Worm (Caenorhabditis elegans) whole organism, L4 larva: ENCODE measurements around the gene D1005.6.

Experiments used
- D1046.2 ChIP-seq: fragments of 200-800 bp; sonication (Bioruptor generic); IDR thresholded peaks from 2 replicates; pipeline ENCODE4 v1.3.6; 2022; ENCODE audit warnings: missing genetic modification characterization, missing compliant biosample characterization
- F37D6.2 ChIP-seq: sonication (generic microtip); optimal IDR thresholded peaks from 2 replicates; lab custom pipeline; 2016; ENCODE audit warnings: mild to moderate bottlenecking, missing genetic modification characterization, missing compliant biosample characterization
- R02D3.7 ChIP-seq: fragments of 150-350 bp; sonication (generic microtip); optimal IDR thresholded peaks from 3 replicates; lab custom pipeline; 2014; ENCODE audit warnings: missing biosample characterization, missing genetic modification characterization
- Y105C5A.15 ChIP-seq: fragments of 200-800 bp; sonication (Bioruptor generic); IDR thresholded peaks from 2 replicates; pipeline ENCODE4 v1.3.6; 2022; ENCODE audit warnings: missing genetic modification characterization, missing compliant biosample characterization
- Y48G9A.11 ChIP-seq: fragments of 200-800 bp; sonication (Bioruptor generic); IDR thresholded peaks from 2 replicates; pipeline ENCODE4 v1.3.6; 2022; ENCODE audit warnings: missing genetic modification reagents, missing genetic modification characterization, missing compliant biosample characterization
- Y5F2A.4 ChIP-seq: fragments of 200-800 bp; sonication (Bioruptor generic); optimal IDR thresholded peaks from 2 replicates; lab custom pipeline; 2018; ENCODE audit warnings: mild to moderate bottlenecking, missing genetic modification characterization, missing compliant biosample characterization
- Y75B8A.6 ChIP-seq: fragments of 200-800 bp; sonication (Bioruptor generic); IDR thresholded peaks from 2 replicates; pipeline ENCODE4 v1.3.6; 2022; ENCODE audit warnings: missing genetic modification reagents, missing genetic modification characterization, missing compliant biosample characterization
- aha-1 ChIP-seq: fragments of 150-350 bp; peaks from one replicate; lab custom pipeline; 2014; ENCODE audit warnings: missing biosample characterization, missing genetic modification characterization
- ceh-62 ChIP-seq: sonication (generic microtip); optimal IDR thresholded peaks from 2 replicates; lab custom pipeline; 2017; ENCODE audit warnings: missing biosample characterization, missing genetic modification characterization
- daf-16 ChIP-seq, 3 experiments: sonication (generic microtip); optimal IDR thresholded peaks; 2 replicates each; lab custom pipeline; 2016 to 2017; ENCODE audit warnings: missing genetic modification characterization in 3 of 3, missing genetic modification reagents in 3 of 3, mild to moderate bottlenecking in 2 of 3, missing compliant biosample characterization in 2 of 3, missing biosample characterization in 1 of 3, moderate library complexity in 1 of 3
- daf-19 ChIP-seq: fragments of 200-800 bp; sonication (Bioruptor generic); conservative IDR thresholded peaks from 2 replicates; pipeline ENCODE4 v1.3.6; 2022; ENCODE audit warnings: missing genetic modification characterization, missing compliant biosample characterization
- duxl-1 ChIP-seq: sonication (generic microtip); optimal IDR thresholded peaks from 2 replicates; lab custom pipeline; 2016; ENCODE audit warnings: mild to moderate bottlenecking, missing genetic modification characterization, moderate library complexity, missing compliant biosample characterization; ENCODE audit not compliant: poor library complexity
- hif-1 ChIP-seq, 2 experiments: sonication (generic microtip); optimal IDR thresholded peaks; 2 replicates each; lab custom pipeline; 2016 to 2017; ENCODE audit warnings: missing compliant biosample characterization in 2 of 2, missing genetic modification characterization in 2 of 2, missing genetic modification reagents in 2 of 2, missing genotype in 2 of 2, mild to moderate bottlenecking in 1 of 2
- hlh-30 ChIP-seq: sonication (generic microtip); optimal IDR thresholded peaks from 2 replicates; lab custom pipeline; 2017; ENCODE audit warnings: antibody characterized with exemption, mild to moderate bottlenecking, missing genetic modification characterization, missing compliant biosample characterization; ENCODE audit not compliant: insufficient read depth
- hmg-1.1 ChIP-seq: fragments of 200-800 bp; sonication (Bioruptor generic); IDR thresholded peaks from 2 replicates; pipeline ENCODE4 v1.3.6; 2022; ENCODE audit warnings: missing genetic modification reagents, missing genetic modification characterization, missing compliant biosample characterization
- lin-38 ChIP-seq: fragments of 200-800 bp; sonication (Bioruptor generic); IDR thresholded peaks from 2 replicates; pipeline ENCODE4 v1.3.6; 2022; ENCODE audit warnings: missing genetic modification reagents, missing genetic modification characterization, missing compliant biosample characterization
- mdl-1 ChIP-seq, 2 experiments: fragments of 150-350 bp in 1 of 2; sonication (generic microtip) in 1 of 2; optimal IDR thresholded peaks; 2 replicates each; lab custom pipeline; 2014 to 2017; ENCODE audit warnings: missing biosample characterization in 2 of 2, missing genetic modification characterization in 2 of 2
- mdt-29 ChIP-seq: fragments of 200-800 bp; sonication (Bioruptor generic); IDR thresholded peaks from 2 replicates; pipeline ENCODE4 v1.3.6; 2022; ENCODE audit warnings: missing genetic modification reagents, missing genetic modification characterization, missing compliant biosample characterization
- mep-1 ChIP-seq: fragments of 150-350 bp; sonication (generic microtip); optimal IDR thresholded peaks from 3 replicates; lab custom pipeline; 2014; ENCODE audit warnings: missing biosample characterization, missing genetic modification characterization
- mes-2 ChIP-seq: sonication (generic microtip); optimal IDR thresholded peaks from 2 replicates; lab custom pipeline; 2016; ENCODE audit warnings: missing genotype, mild to moderate bottlenecking, missing genetic modification characterization, missing compliant biosample characterization; ENCODE audit not compliant: poor library complexity, severe bottlenecking
- mxl-3 ChIP-seq: fragments of 200-800 bp; sonication (Bioruptor generic); optimal IDR thresholded peaks from 2 replicates; lab custom pipeline; 2018; ENCODE audit warnings: mild to moderate bottlenecking, missing genetic modification characterization, missing compliant biosample characterization
- nhr-102 ChIP-seq: sonication (generic microtip); optimal IDR thresholded peaks from 2 replicates; lab custom pipeline; 2016; ENCODE audit warnings: mild to moderate bottlenecking, missing genetic modification characterization, moderate library complexity, missing compliant biosample characterization
- nhr-11 ChIP-seq: fragments of 150-350 bp; optimal IDR thresholded peaks from 2 replicates; lab custom pipeline; 2014; ENCODE audit warnings: missing biosample characterization, missing genetic modification characterization
- nhr-77 ChIP-seq: fragments of 150-350 bp; optimal IDR thresholded peaks from 2 replicates; lab custom pipeline; 2014; ENCODE audit warnings: missing biosample characterization, missing genetic modification characterization
- rbr-2 ChIP-seq: sonication (generic microtip); optimal IDR thresholded peaks from 2 replicates; lab custom pipeline; 2016; ENCODE audit warnings: missing genotype, missing genetic modification characterization, missing compliant biosample characterization
- set-16 ChIP-seq: fragments of 200-800 bp; sonication (Bioruptor generic); IDR thresholded peaks from 2 replicates; pipeline ENCODE4 v1.3.6; 2022; ENCODE audit warnings: missing genetic modification reagents, missing genetic modification characterization, missing compliant biosample characterization
- tra-1 ChIP-seq: fragments of 200-800 bp; sonication (Bioruptor generic); IDR thresholded peaks from 2 replicates; pipeline ENCODE4 v1.3.6; 2022; ENCODE audit warnings: missing genetic modification reagents, missing genetic modification characterization, missing compliant biosample characterization
- unc-130 ChIP-seq: sonication (generic microtip); optimal IDR thresholded peaks from 2 replicates; lab custom pipeline; 2016; ENCODE audit warnings: missing genetic modification reagents, missing genetic modification characterization, missing compliant biosample characterization
- unc-39 ChIP-seq: sonication (generic microtip); optimal IDR thresholded peaks from 2 replicates; lab custom pipeline; 2017; ENCODE audit warnings: missing biosample characterization, missing genetic modification characterization
- unc-62 ChIP-seq, 3 experiments: fragments of 150-350 bp in 1 of 3; sonication (generic microtip); optimal IDR thresholded peaks in 2 of 3; peaks in 1 of 3; 1 replicate in 1 of 3; 2 replicates in 2 of 3; lab custom pipeline; 2014 to 2017; ENCODE audit warnings: missing biosample characterization in 3 of 3, missing genetic modification characterization in 3 of 3, missing genetic modification reagents in 3 of 3, missing genotype in 1 of 3
- vab-7 ChIP-seq: fragments of 200-800 bp; sonication (Bioruptor generic); IDR thresholded peaks from 2 replicates; pipeline ENCODE4 v1.3.6; 2022; ENCODE audit warnings: missing genetic modification reagents, missing genetic modification characterization, missing compliant biosample characterization
- ztf-11 ChIP-seq: fragments of 150-350 bp; optimal IDR thresholded peaks from 2 replicates; lab custom pipeline; 2014; ENCODE audit warnings: missing biosample characterization, missing genetic modification characterization

The D1005.6 gene

ce11 chrX:1443556-1444243 lies 20.9 kb downstream of the D1005.6 start:
- no peak for TF ChIP-seq Y48G9A.11 (GFP tag; lab: Robert Waterston, UW)
- TF ChIP-seq nhr-102 (tag; lab: Kevin White, UChicago), result peak; percentile 55
- TF ChIP-seq duxl-1 (tag; lab: Kevin White, UChicago), result peak; percentile 8
- TF ChIP-seq unc-130 (GFP tag; lab: Kevin White, UChicago), result no peak
- peak; percentile 68 for TF ChIP-seq aha-1
- TF ChIP-seq ztf-11 (tag; lab: Kevin White, UChicago), result no peak
- TF ChIP-seq nhr-77 (tag; lab: Kevin White, UChicago), result peak; percentile 61
- TF ChIP-seq daf-16 (GFP tag; optimal IDR thresholded peaks at IDR 0.05; lab: Kevin White, UChicago), result no peak
- peak; percentile 37 for TF ChIP-seq daf-16 (tag; optimal IDR thresholded peaks at IDR 0.05; lab: Kevin White, UChicago)
- peak in 1 of 2 experiments; percentile 89 for TF ChIP-seq unc-62 (GFP tag; optimal IDR thresholded peaks at IDR 0.05 in 1 of 2; lab: Kevin White, UChicago)
- no peak for TF ChIP-seq unc-62 (tag; optimal IDR thresholded peaks at IDR 0.05; lab: Kevin White, UChicago)
- no peak for TF ChIP-seq D1046.2 (GFP tag; lab: Robert Waterston, UW)
- peak; percentile 0 for TF ChIP-seq mep-1 (tag; lab: Kevin White, UChicago)
- peak in 1 of 2 experiments; percentile 17 for TF ChIP-seq hif-1 (tag; optimal IDR thresholded peaks at IDR 0.05; lab: Kevin White, UChicago)
- TF ChIP-seq R02D3.7, result no peak
- peak; percentile 10; the same call in 1 of the 2 replicates for TF ChIP-seq lin-38 (GFP tag; lab: Robert Waterston, UW)

ce11 chrX:1441602-1442183 lies 22.9 kb downstream of the D1005.6 start:
- TF ChIP-seq ceh-62 (tag; lab: Kevin White, UChicago) (no peak), unc-39 (tag; lab: Kevin White, UChicago) (no peak), mdl-1 (tag; optimal IDR thresholded peaks at IDR 0.05; lab: Kevin White, UChicago) (no peak), set-16 (GFP tag; lab: Robert Waterston, UW) (peak; percentile 93), aha-1 (peak; percentile 15)

ce11 chrX:1440161-1440560 lies 24.4 kb downstream of the D1005.6 start, which contains the start of gene sedl-1:
TSS of gene sedl-1 (minus strand) at chrX:1440261.
- TF ChIP-seq aha-1, result peak; percentile 24
- no peak for TF ChIP-seq tra-1 (GFP tag; lab: Robert Waterston, UW)
- TF ChIP-seq mxl-3 (GFP tag; lab: Kevin White, UChicago), result no peak

- TF ChIP-seq mep-1 (tag; lab: Kevin White, UChicago), result peak; percentile 28
- TF ChIP-seq hmg-1.1 (GFP tag; lab: Robert Waterston, UW), result 0 out of 2 replicates have a peak, but pooled peaks have one; percentile 25
- peak; percentile 69 for TF ChIP-seq F37D6.2
- TF ChIP-seq nhr-77 (tag; lab: Kevin White, UChicago), result no peak
- no peak for TF ChIP-seq Y75B8A.6 (GFP tag; lab: Robert Waterston, UW)
- peak in 1 of 2 experiments; percentile 53 for TF ChIP-seq mdl-1 (tag; optimal IDR thresholded peaks at IDR 0.05; lab: Kevin White, UChicago)
- TF ChIP-seq mes-2 (tag; lab: Kevin White, UChicago), result peak; percentile 32
- peak; percentile 52 for TF ChIP-seq hlh-30 (tag; lab: Kevin White, UChicago)
- TF ChIP-seq Y105C5A.15 (GFP tag; lab: Robert Waterston, UW), result 0 out of 2 replicates have a peak, but pooled peaks have one; percentile 22
- TF ChIP-seq daf-19, result no peak
- TF ChIP-seq Y5F2A.4 (GFP tag; lab: Kevin White, UChicago), result no peak
- TF ChIP-seq mdt-29 (GFP tag; lab: Robert Waterston, UW), result no peak
- no peak for TF ChIP-seq nhr-11 (tag; lab: Kevin White, UChicago)
- peak; percentile 30 for TF ChIP-seq rbr-2 (tag; lab: Kevin White, UChicago)
- TF ChIP-seq unc-62 (GFP tag; optimal IDR thresholded peaks at IDR 0.05 in 1 of 2; lab: Kevin White, UChicago), result no peak
- TF ChIP-seq unc-62 (tag; optimal IDR thresholded peaks at IDR 0.05; lab: Kevin White, UChicago), result no peak
- TF ChIP-seq vab-7, result 0 out of 2 replicates have a peak, but pooled peaks have one; percentile 33
Measured at ce11 chrX:1438925-1439324, 25.7 kb downstream of the D1005.6 start.
